Fruit fly (Drosophila melanogaster): ENCODE measurements around the gene Adgf-A2.

dm6 chr3L:17746760-17747159 lies 17.2 kb downstream of the Adgf-A2 start, which contains the start of gene CG6034:
- TF ChIP-seq Antp (GFP tag; optimal IDR thresholded peaks at IDR 0.05) (no peak), seq (GFP tag; IDR thresholded peaks at IDR 0.05) (no peak), tna (GFP tag; IDR thresholded peaks at IDR 0.05; ENCODE audit: partially characterized antibody) (no peak), bab2 (GFP tag; optimal IDR thresholded peaks at IDR 0.05) (no peak), Hand (GFP tag; optimal IDR thresholded peaks at IDR 0.05) (no peak), CG11695 (GFP tag; IDR thresholded peaks at IDR 0.05) (no peak), CG12769 (tag; optimal IDR thresholded peaks at IDR 0.05) (no peak), ERR (GFP tag; optimal IDR thresholded peaks at IDR 0.05) (no peak)
